Fruit fly (Drosophila melanogaster) whole organism, embryonic: ENCODE measurements around the gene CG11726.

Experiments used
- Bgb ChIP-seq: fragments of 200-800 bp; sonication (Bioruptor generic); IDR thresholded peaks from 2 replicates; pipeline ENCODE4 v1.3.6; 2022; ENCODE audit warnings: missing biosample characterization, missing genetic modification characterization; ENCODE audit not compliant: partially characterized antibody
- CG10654 ChIP-seq: fragments of 200-800 bp; sonication (Bioruptor generic); optimal IDR thresholded peaks from 2 replicates; lab custom pipeline; 2016; ENCODE audit warnings: missing biosample characterization, missing genetic modification characterization
- CG11093 ChIP-seq: fragments of 200-800 bp; sonication (Bioruptor generic); IDR thresholded peaks from 3 replicates; pipeline ENCODE4 v1.3.6; 2022; ENCODE audit warnings: missing biosample characterization, missing genetic modification characterization
- CG11723 ChIP-seq: fragments of 200-800 bp; sonication (Bioruptor generic); optimal IDR thresholded peaks from 2 replicates; lab custom pipeline; 2017; ENCODE audit warnings: missing biosample characterization, mild to moderate bottlenecking, missing genetic modification characterization
- CG14050 ChIP-seq: fragments of 200-800 bp; sonication (Bioruptor generic); IDR thresholded peaks from 3 replicates; pipeline ENCODE4 v1.3.6; 2022; ENCODE audit warnings: missing biosample characterization, missing genetic modification characterization
- CG15269 ChIP-seq: fragments of 200-800 bp; sonication (Bioruptor generic); optimal IDR thresholded peaks from 2 replicates; lab custom pipeline; 2018; ENCODE audit warnings: missing biosample characterization, mild to moderate bottlenecking, missing genetic modification characterization, moderate library complexity
- CG1529 ChIP-seq: fragments of 200-800 bp; sonication (Bioruptor generic); optimal IDR thresholded peaks from 3 replicates; lab custom pipeline; 2018; ENCODE audit warnings: missing biosample characterization, missing genetic modification characterization
- CG16813 ChIP-seq: fragments of 200-800 bp; sonication (Bioruptor generic); IDR thresholded peaks from 3 replicates; pipeline ENCODE4 v1.3.6; 2022; ENCODE audit warnings: missing biosample characterization, missing genetic modification characterization; ENCODE audit not compliant: partially characterized antibody
- CG17186 ChIP-seq: fragments of 200-800 bp; sonication (Bioruptor generic); optimal IDR thresholded peaks from 3 replicates; lab custom pipeline; 2017; ENCODE audit warnings: missing biosample characterization, missing genetic modification reagents, missing genetic modification characterization
- CG1832 ChIP-seq: fragments of 200-800 bp; sonication (Bioruptor generic); optimal IDR thresholded peaks from 2 replicates; lab custom pipeline; 2017; ENCODE audit warnings: missing biosample characterization, mild to moderate bottlenecking, missing genetic modification characterization, inconsistent platforms
- CG18599 ChIP-seq: fragments of 200-800 bp; sonication (Bioruptor generic); optimal IDR thresholded peaks from 3 replicates; lab custom pipeline; 2017; ENCODE audit warnings: missing biosample characterization, missing genetic modification characterization, mild to moderate bottlenecking, moderate library complexity, missing genetic modification reagents
- CG2129 ChIP-seq: fragments of 200-800 bp; sonication (Bioruptor generic); IDR thresholded peaks from 2 replicates; pipeline ENCODE4 v1.3.6; 2022; ENCODE audit warnings: missing biosample characterization, missing genetic modification characterization; ENCODE audit not compliant: partially characterized antibody
- CG34224 ChIP-seq: fragments of 200-800 bp; sonication (Bioruptor generic); IDR thresholded peaks from 3 replicates; pipeline ENCODE4 v1.3.6; 2022; ENCODE audit warnings: missing biosample characterization, missing genetic modification characterization; ENCODE audit not compliant: partially characterized antibody
- CG3838 ChIP-seq: fragments of 200-800 bp; sonication (Bioruptor generic); optimal IDR thresholded peaks from 3 replicates; lab custom pipeline; 2016; ENCODE audit warnings: missing biosample characterization, missing genetic modification characterization
- CG4282 ChIP-seq: fragments of 200-800 bp; sonication (Bioruptor generic); optimal IDR thresholded peaks from 2 replicates; lab custom pipeline; 2016; ENCODE audit warnings: missing biosample characterization, missing genetic modification characterization
- CG4360 ChIP-seq: fragments of 200-800 bp; sonication (Bioruptor generic); IDR thresholded peaks from 2 replicates; pipeline ENCODE4 v1.3.6; 2022; ENCODE audit warnings: missing biosample characterization, missing genetic modification characterization
- CG6689 ChIP-seq: fragments of 200-800 bp; sonication (Bioruptor generic); IDR thresholded peaks from 2 replicates; pipeline ENCODE4 v1.3.6; 2022; ENCODE audit warnings: missing biosample characterization, missing genetic modification characterization
- CG7357 ChIP-seq: fragments of 200-800 bp; sonication (Bioruptor generic); IDR thresholded peaks from 3 replicates; pipeline ENCODE4 v1.3.6; 2022; ENCODE audit warnings: missing biosample characterization, missing genetic modification characterization
- CG7928 ChIP-seq: fragments of 200-800 bp; sonication (Bioruptor generic); optimal IDR thresholded peaks from 2 replicates; lab custom pipeline; 2017; ENCODE audit warnings: missing biosample characterization, mild to moderate bottlenecking, missing genetic modification characterization
- D ChIP-seq, 2 experiments: fragments of 200-800 bp in 1 of 2; fragments of >200 bp in 1 of 2; sonication (Bioruptor generic) in 1 of 2; optimal IDR thresholded peaks; 2 replicates in 1 of 2; 3 replicates in 1 of 2; lab custom pipeline; 2017; ENCODE audit warnings: mild to moderate bottlenecking in 1 of 2, missing biosample characterization in 1 of 2, missing genetic modification characterization in 1 of 2, missing genetic modification reagents in 1 of 2
- Dek ChIP-seq: fragments of 200-800 bp; sonication (Bioruptor generic); optimal IDR thresholded peaks from 3 replicates; lab custom pipeline; 2019; ENCODE audit warnings: missing biosample characterization, mild to moderate bottlenecking, missing genetic modification characterization, moderate library complexity
- Dll ChIP-seq: fragments of 200-800 bp; sonication (Bioruptor generic); IDR thresholded peaks from 4 replicates; pipeline ENCODE4 v1.3.6; 2022; ENCODE audit warnings: missing biosample characterization, missing genetic modification characterization; ENCODE audit not compliant: partially characterized antibody
- Dp ChIP-seq: fragments of 200-800 bp; sonication (Bioruptor generic); optimal IDR thresholded peaks from 2 replicates; lab custom pipeline; 2018; ENCODE audit warnings: missing biosample characterization, mild to moderate bottlenecking, missing genetic modification characterization, moderate library complexity
- GATAe ChIP-seq: fragments of 200-800 bp; sonication (Bioruptor generic); conservative IDR thresholded peaks from 2 replicates; pipeline ENCODE4 v1.3.6; 2022; ENCODE audit warnings: missing biosample characterization, missing genetic modification characterization
- Hmx ChIP-seq: fragments of 200-800 bp; sonication (Bioruptor generic); optimal IDR thresholded peaks from 2 replicates; lab custom pipeline; 2016; ENCODE audit warnings: missing biosample characterization, missing genetic modification characterization
- MESR4 ChIP-seq: fragments of 200-800 bp; sonication (Bioruptor generic); optimal IDR thresholded peaks from 2 replicates; lab custom pipeline; 2018; ENCODE audit warnings: missing biosample characterization, mild to moderate bottlenecking, missing genetic modification characterization, moderate library complexity
- Mad ChIP-seq: fragments of 200-800 bp; sonication (Bioruptor generic); optimal IDR thresholded peaks from 2 replicates; lab custom pipeline; 2016; ENCODE audit warnings: missing biosample characterization, missing genetic modification characterization
- Neu2 ChIP-seq: fragments of 200-800 bp; sonication (Bioruptor generic); optimal IDR thresholded peaks from 3 replicates; lab custom pipeline; 2016; ENCODE audit warnings: missing biosample characterization, missing genetic modification characterization, borderline replicate concordance
- Sin3A ChIP-seq: fragments of >200 bp; optimal IDR thresholded peaks from 2 replicates; lab custom pipeline; 2018
- TFAM ChIP-seq: fragments of 200-800 bp; sonication (Bioruptor generic); optimal IDR thresholded peaks from 2 replicates; lab custom pipeline; 2017; ENCODE audit warnings: missing biosample characterization, missing genetic modification characterization, inconsistent platforms
- Taf1 ChIP-seq: fragments of 200-800 bp; sonication (Bioruptor generic); IDR thresholded peaks from 2 replicates; pipeline ENCODE4 v1.3.6; 2022; ENCODE audit warnings: missing biosample characterization, missing genetic modification characterization
- croc ChIP-seq: fragments of 200-800 bp; sonication (Bioruptor generic); conservative IDR thresholded peaks from 3 replicates; pipeline ENCODE4 v1.3.6; 2022; ENCODE audit warnings: missing biosample characterization, missing genetic modification characterization
- crol ChIP-seq: fragments of 200-800 bp; sonication (Bioruptor generic); IDR thresholded peaks from 2 replicates; pipeline ENCODE4 v1.3.6; 2022; ENCODE audit warnings: missing biosample characterization, missing genetic modification characterization
- da ChIP-seq: fragments of 200-800 bp; sonication (Bioruptor generic); optimal IDR thresholded peaks from 2 replicates; lab custom pipeline; 2016; ENCODE audit warnings: missing biosample characterization, missing genetic modification characterization
- dmrt99B ChIP-seq: fragments of 200-800 bp; sonication (Bioruptor generic); optimal IDR thresholded peaks from 2 replicates; lab custom pipeline; 2018; ENCODE audit warnings: missing biosample characterization, mild to moderate bottlenecking, missing genetic modification characterization, moderate library complexity
- fd64A ChIP-seq: fragments of 200-800 bp; sonication (Bioruptor generic); optimal IDR thresholded peaks from 3 replicates; lab custom pipeline; 2018; ENCODE audit warnings: missing biosample characterization, mild to moderate bottlenecking, missing genetic modification characterization
- gce ChIP-seq: fragments of 200-800 bp; sonication (Bioruptor generic); IDR thresholded peaks from 3 replicates; pipeline ENCODE4 v1.3.6; 2022; ENCODE audit warnings: missing biosample characterization, missing genetic modification characterization
- gcm ChIP-seq: fragments of 200-800 bp; sonication (Bioruptor generic); optimal IDR thresholded peaks from 2 replicates; lab custom pipeline; 2019; ENCODE audit warnings: missing biosample characterization, mild to moderate bottlenecking, missing genetic modification characterization, moderate library complexity
- gt ChIP-seq: fragments of 200-800 bp; sonication (Bioruptor generic); IDR thresholded peaks from 2 replicates; pipeline ENCODE4 v1.3.6; 2022; ENCODE audit warnings: missing biosample characterization, missing genetic modification characterization
- jing ChIP-seq: fragments of 200-800 bp; sonication (Bioruptor generic); optimal IDR thresholded peaks from 2 replicates; lab custom pipeline; 2018; ENCODE audit warnings: missing biosample characterization, mild to moderate bottlenecking, missing genetic modification characterization
- p53 ChIP-seq: fragments of 200-800 bp; sonication (Bioruptor generic); optimal IDR thresholded peaks from 2 replicates; lab custom pipeline; 2016; ENCODE audit warnings: missing biosample characterization, missing genetic modification characterization
- pho ChIP-seq: fragments of 200-800 bp; sonication (Bioruptor generic); optimal IDR thresholded peaks from 2 replicates; lab custom pipeline; 2016; ENCODE audit warnings: missing biosample characterization, missing genetic modification characterization
- phol ChIP-seq: fragments of 200-800 bp; sonication (Bioruptor generic); optimal IDR thresholded peaks from 3 replicates; lab custom pipeline; 2018; ENCODE audit warnings: missing biosample characterization, mild to moderate bottlenecking, missing genetic modification characterization, moderate library complexity
- pita ChIP-seq: fragments of 200-800 bp; sonication (Bioruptor generic); optimal IDR thresholded peaks from 2 replicates; lab custom pipeline; 2017; ENCODE audit warnings: missing biosample characterization, mild to moderate bottlenecking, missing genetic modification characterization
- pnt ChIP-seq: fragments of 200-800 bp; sonication (Bioruptor generic); optimal IDR thresholded peaks from 3 replicates; lab custom pipeline; 2016; ENCODE audit warnings: missing biosample characterization, missing genetic modification characterization
- rib ChIP-seq: fragments of 200-800 bp; sonication (Bioruptor generic); IDR thresholded peaks from 2 replicates; pipeline ENCODE4 v1.3.6; 2022; ENCODE audit warnings: missing biosample characterization, missing genetic modification characterization
- so ChIP-seq: fragments of 200-800 bp; sonication (Bioruptor generic); IDR thresholded peaks from 3 replicates; pipeline ENCODE4 v1.3.6; 2022; ENCODE audit warnings: missing biosample characterization, missing genetic modification characterization
- sob ChIP-seq: fragments of 200-800 bp; sonication (Bioruptor generic); IDR thresholded peaks from 2 replicates; pipeline ENCODE4 v1.3.6; 2022; ENCODE audit warnings: missing biosample characterization, missing genetic modification characterization
- usp ChIP-seq: fragments of >200 bp; optimal IDR thresholded peaks from 2 replicates; lab custom pipeline; 2017; ENCODE audit warnings: missing biosample characterization, missing genetic modification characterization
- vvl ChIP-seq: fragments of 200-800 bp; sonication (Bioruptor generic); IDR thresholded peaks from 2 replicates; pipeline ENCODE4 v1.3.6; 2022; ENCODE audit warnings: missing biosample characterization, missing genetic modification characterization

Gene CG11726

dm6 chr3L:11353002-11353401 lies 41.5 kb upstream of the CG11726 start (continued):
- TF ChIP-seq vvl (GFP tag; lab: Robert Waterston, UW), result peak; percentile 92
- TF ChIP-seq gcm, result peak; percentile 63
- no peak for TF ChIP-seq CG34224 (GFP tag; lab: Robert Waterston, UW)
- peak; percentile 86 for TF ChIP-seq Hmx (GFP tag; lab: Kevin White, UChicago)
- TF ChIP-seq jing (GFP tag; lab: Kevin White, UChicago), result peak; percentile 57
- no peak for TF ChIP-seq fd64A (GFP tag; lab: Kevin White, UChicago)
- TF ChIP-seq CG7928 (GFP tag; lab: Kevin White, UChicago), result peak; percentile 69
- TF ChIP-seq dmrt99B (tag; lab: Kevin White, UChicago), result peak; percentile 81
- TF ChIP-seq rib (GFP tag; lab: Robert Waterston, UW), result peak; percentile 94
- TF ChIP-seq TFAM, result no peak
- TF ChIP-seq Mad (GFP tag; lab: Kevin White, UChicago), result peak; percentile 81
- 0 out of 3 replicates have a peak, but pooled peaks have one; percentile 48 for TF ChIP-seq CG11093 (GFP tag; lab: Robert Waterston, UW)
- TF ChIP-seq pho (GFP tag; lab: Kevin White, UChicago), result peak; percentile 95
- peak; percentile 90 for TF ChIP-seq sob
- TF ChIP-seq so (GFP tag; lab: Robert Waterston, UW), result peak; percentile 68; the same call in 2 of the 3 replicates
- TF ChIP-seq CG3838 (GFP tag; lab: Kevin White, UChicago), result peak; percentile 69
- TF ChIP-seq p53 (GFP tag; lab: Kevin White, UChicago), result peak; percentile 43
- TF ChIP-seq Bgb (GFP tag; lab: Robert Waterston, UW), result no peak
- TF ChIP-seq CG1529 (GFP tag; lab: Kevin White, UChicago), result peak; percentile 56
- peak; percentile 70 for TF ChIP-seq CG7357 (GFP tag; lab: Robert Waterston, UW)
- TF ChIP-seq pita (GFP tag; lab: Kevin White, UChicago), result no peak
- peak; percentile 12 for TF ChIP-seq Neu2
- TF ChIP-seq CG11723 (GFP tag; lab: Kevin White, UChicago), result peak; percentile 65
- no peak for TF ChIP-seq CG4360 (GFP tag; lab: Robert Waterston, UW)
- peak; percentile 53 for TF ChIP-seq da (GFP tag; lab: Kevin White, UChicago)
- TF ChIP-seq Dp (GFP tag; lab: Kevin White, UChicago), result no peak
- TF ChIP-seq usp (GFP tag; lab: Kevin White, UChicago), result no peak
- TF ChIP-seq crol, result no peak
- 0 out of 2 replicates have a peak, but pooled peaks have one; percentile 82 for TF ChIP-seq GATAe (GFP tag; lab: Robert Waterston, UW)
- TF ChIP-seq CG1832, result no peak
- TF ChIP-seq CG16813 (GFP tag; lab: Robert Waterston, UW), result no peak
- TF ChIP-seq Dek (tag; lab: Kevin White, UChicago), result peak; percentile 88
- TF ChIP-seq CG14050 (GFP tag; lab: Robert Waterston, UW), result peak; percentile 71
- peak; percentile 95 for TF ChIP-seq CG18599 (GFP tag; lab: Kevin White, UChicago)
- peak; percentile 79 for TF ChIP-seq pnt (GFP tag; lab: Kevin White, UChicago)
- TF ChIP-seq Taf1 (GFP tag; lab: Robert Waterston, UW), result peak; percentile 83
- TF ChIP-seq CG4282 (GFP tag; lab: Kevin White, UChicago), result peak; percentile 79
- peak; percentile 61 for TF ChIP-seq phol (tag; lab: Kevin White, UChicago)
- peak; percentile 45; the same call in 1 of the 3 replicates for TF ChIP-seq gce (GFP tag; lab: Robert Waterston, UW)
- TF ChIP-seq CG17186 (GFP tag; lab: Kevin White, UChicago), result no peak
- peak; percentile 72 for TF ChIP-seq CG6689 (GFP tag; lab: Robert Waterston, UW)
- peak; percentile 73 for TF ChIP-seq CG10654 (GFP tag; lab: Kevin White, UChicago)
- TF ChIP-seq gt (GFP tag; lab: Robert Waterston, UW), result no peak
- peak; percentile 89 for TF ChIP-seq CG15269 (tag; lab: Kevin White, UChicago)
- peak; percentile 0 for TF ChIP-seq MESR4 (GFP tag; lab: Kevin White, UChicago)
- TF ChIP-seq D (optimal IDR thresholded peaks at IDR 0.05; lab: Kevin White, UChicago), result no peak
- peak; percentile 21 for TF ChIP-seq D (GFP tag; optimal IDR thresholded peaks at IDR 0.05; lab: Kevin White, UChicago)
- no peak for TF ChIP-seq CG2129
- no peak for TF ChIP-seq croc
- TF ChIP-seq Dll (GFP tag; lab: Robert Waterston, UW), result no peak
- no peak for TF ChIP-seq Sin3A
